Fruit fly (Drosophila melanogaster): ENCODE data around the gene CG11030.
A peak's percentile ranks its signal among the peaks of the same experiment; 100 is the strongest.

CG11030 gene

DNA sequence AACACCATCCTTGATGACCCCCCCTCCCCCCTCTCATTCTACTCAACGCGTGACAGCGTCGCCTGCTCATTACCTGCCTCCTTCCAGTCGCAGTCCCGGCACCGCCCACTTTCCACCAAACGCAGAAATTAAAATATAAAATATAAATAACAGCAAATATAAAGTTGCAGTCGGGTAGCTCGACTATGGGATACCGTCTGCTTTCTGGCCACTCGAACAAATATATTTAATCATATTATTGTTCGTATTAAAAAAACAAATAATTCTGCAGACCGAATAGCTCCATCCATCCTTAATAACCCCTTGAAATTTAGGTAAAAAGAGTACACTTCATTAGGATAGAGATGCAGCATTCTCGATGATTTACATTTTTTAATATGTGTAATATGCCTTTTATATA, 23.7 kb downstream of the CG11030 start:
- TF ChIP-seq CG6808 (GFP tag; optimal IDR thresholded peaks at IDR 0.05) (no peak), CG34406 (GFP tag; optimal IDR thresholded peaks at IDR 0.05) (no peak), vri (GFP tag; optimal IDR thresholded peaks at IDR 0.05) (no peak), svp (GFP tag) (peak; percentile 69), Smox (GFP tag; optimal IDR thresholded peaks at IDR 0.05) (no peak), topi (GFP tag; optimal IDR thresholded peaks at IDR 0.05) (no peak), CG8319 (GFP tag; optimal IDR thresholded peaks at IDR 0.05) (no peak), CG11762 (GFP tag; optimal IDR thresholded peaks at IDR 0.05; ENCODE audit: insufficient read depth) (no peak), Eip75B (GFP tag; optimal IDR thresholded peaks at IDR 0.05) (no peak), CG3032 (tag; optimal IDR thresholded peaks at IDR 0.05) (no peak), Hr39 (GFP tag; optimal IDR thresholded peaks at IDR 0.05) (no peak), net (GFP tag; optimal IDR thresholded peaks at IDR 0.05) (no peak), CG3919 (GFP tag; optimal IDR thresholded peaks at IDR 0.05) (peak; percentile 2), esn (GFP tag; optimal IDR thresholded peaks at IDR 0.05) (peak; percentile 1), CG15336 (GFP tag; IDR thresholded peaks at IDR 0.05) (no peak), CG11294 (GFP tag; IDR thresholded peaks at IDR 0.05) (no peak), salr (GFP tag; optimal IDR thresholded peaks at IDR 0.05) (no peak), CG10669 (GFP tag; optimal IDR thresholded peaks at IDR 0.05) (no peak), CG6163 (GFP tag; IDR thresholded peaks at IDR 0.05) (no peak), achi (GFP tag; optimal IDR thresholded peaks at IDR 0.05) (no peak), fd85E (GFP tag; optimal IDR thresholded peaks at IDR 0.05) (no peak), pdm3 (GFP tag; optimal IDR thresholded peaks at IDR 0.05) (peak; percentile 18), Sox14 (GFP tag; optimal IDR thresholded peaks at IDR 0.05) (no peak), CG31627 (GFP tag; optimal IDR thresholded peaks at IDR 0.05) (peak; percentile 19), dsx (GFP tag; optimal IDR thresholded peaks at IDR 0.05; ENCODE audit: poor library complexity, severe bottlenecking) (no peak), Ets96B (tag; optimal IDR thresholded peaks at IDR 0.05) (peak; percentile 6), Eip93F (GFP tag; optimal IDR thresholded peaks at IDR 0.05) (no peak), Eip78C (GFP tag) (peak; percentile 62), spab (GFP tag; optimal IDR thresholded peaks at IDR 0.05) (no peak), cyc (GFP tag; optimal IDR thresholded peaks at IDR 0.05) (no peak), Hr38 (GFP tag; optimal IDR thresholded peaks at IDR 0.05) (no peak), CG8632 (GFP tag; optimal IDR thresholded peaks at IDR 0.05) (no peak), Met (GFP tag; optimal IDR thresholded peaks at IDR 0.05) (peak; percentile 25), Sox15 (GFP tag; optimal IDR thresholded peaks at IDR 0.05) (no peak), Blimp-1 (GFP tag; optimal IDR thresholded peaks at IDR 0.05) (no peak), eg (GFP tag; IDR thresholded peaks at IDR 0.05) (no peak), Ets21C (GFP tag; optimal IDR thresholded peaks at IDR 0.05) (no peak), OdsH (GFP tag; optimal IDR thresholded peaks at IDR 0.05) (peak; percentile 14), Lpt (GFP tag; optimal IDR thresholded peaks at IDR 0.05) (no peak), CG11902 (GFP tag; optimal IDR thresholded peaks at IDR 0.05) (no peak), Gug (GFP tag; IDR thresholded peaks at IDR 0.05) (no peak)

- TF ChIP-seq CG6163 (GFP tag; IDR thresholded peaks at IDR 0.05) (peak; percentile 72), eg (GFP tag; IDR thresholded peaks at IDR 0.05) (no peak), Hr4 (GFP tag; optimal IDR thresholded peaks at IDR 0.05) (peak; percentile 11), Sox15 (GFP tag; optimal IDR thresholded peaks at IDR 0.05) (no peak), CG10669 (GFP tag; optimal IDR thresholded peaks at IDR 0.05) (peak; percentile 57), Smox (GFP tag; optimal IDR thresholded peaks at IDR 0.05) (peak; percentile 33), CG11294 (GFP tag; IDR thresholded peaks at IDR 0.05) (no peak), CG3919 (GFP tag; optimal IDR thresholded peaks at IDR 0.05) (peak; percentile 55), net (GFP tag; optimal IDR thresholded peaks at IDR 0.05) (peak; percentile 31), fd85E (GFP tag; optimal IDR thresholded peaks at IDR 0.05) (no peak), CG6792 (GFP tag; optimal IDR thresholded peaks at IDR 0.05) (peak; percentile 56), CG7368 (GFP tag; optimal IDR thresholded peaks at IDR 0.05) (no peak), CG3032 (tag; optimal IDR thresholded peaks at IDR 0.05) (peak; percentile 68), Hr39 (GFP tag; optimal IDR thresholded peaks at IDR 0.05) (peak; percentile 46), pdm3 (GFP tag; optimal IDR thresholded peaks at IDR 0.05) (peak; percentile 57), CG10631 (GFP tag; optimal IDR thresholded peaks at IDR 0.05) (peak; percentile 57), cyc (GFP tag; optimal IDR thresholded peaks at IDR 0.05) (peak; percentile 41), Ets21C (GFP tag; optimal IDR thresholded peaks at IDR 0.05) (no peak), Hr38 (GFP tag; optimal IDR thresholded peaks at IDR 0.05) (no peak), esn (GFP tag; optimal IDR thresholded peaks at IDR 0.05) (peak; percentile 62), Gug (GFP tag; IDR thresholded peaks at IDR 0.05) (no peak), CG6854 (GFP tag; optimal IDR thresholded peaks at IDR 0.05) (no peak), CG6808 (GFP tag; optimal IDR thresholded peaks at IDR 0.05) (peak; percentile 61), fkh (GFP tag; optimal IDR thresholded peaks at IDR 0.05) (no peak), Sox14 (GFP tag; optimal IDR thresholded peaks at IDR 0.05) (peak; percentile 27), CG15336 (GFP tag; IDR thresholded peaks at IDR 0.05) (no peak), CG11902 (GFP tag; optimal IDR thresholded peaks at IDR 0.05) (peak; percentile 22), CG8319 (GFP tag; optimal IDR thresholded peaks at IDR 0.05) (no peak), CG11762 (GFP tag; optimal IDR thresholded peaks at IDR 0.05; ENCODE audit: insufficient read depth) (no peak), CG32006 (GFP tag; optimal IDR thresholded peaks at IDR 0.05) (no peak), Met (GFP tag; optimal IDR thresholded peaks at IDR 0.05) (peak; percentile 28), CG34406 (GFP tag; optimal IDR thresholded peaks at IDR 0.05) (peak; percentile 26), CG8632 (GFP tag; optimal IDR thresholded peaks at IDR 0.05) (peak; percentile 36), Ets96B (tag; optimal IDR thresholded peaks at IDR 0.05) (peak; percentile 75)
Measured at dm6 chr2L:5751448-5751847, 27.0 kb downstream of the CG11030 start.

Measured in whole organism, prepupa.